Fruit fly (Drosophila melanogaster) whole organism, embryonic: ENCODE results near the gene QC.
A peak's percentile ranks its signal among the peaks of the same experiment; 100 is the strongest.

Source experiments
- CG11723 ChIP-seq: fragments of 200-800 bp; sonication (Bioruptor generic); optimal IDR thresholded peaks from 2 replicates; lab custom pipeline; 2017; ENCODE audit warnings: missing biosample characterization, mild to moderate bottlenecking, missing genetic modification characterization
- Myb ChIP-seq: fragments of 200-800 bp; sonication (Bioruptor generic); optimal IDR thresholded peaks from 2 replicates; lab custom pipeline; 2016; ENCODE audit warnings: missing biosample characterization, missing genetic modification characterization
- Sin3A ChIP-seq: fragments of >200 bp; optimal IDR thresholded peaks from 2 replicates; lab custom pipeline; 2018
- dpn ChIP-seq, 2 experiments: fragments of 200-800 bp; sonication (Bioruptor generic); optimal IDR thresholded peaks; 3 replicates each; lab custom pipeline; 2016; ENCODE audit warnings: missing biosample characterization in 2 of 2, missing genetic modification characterization in 2 of 2
- kni ChIP-seq: fragments of 200-800 bp; sonication (Bioruptor generic); optimal IDR thresholded peaks from 3 replicates; lab custom pipeline; 2017; ENCODE audit warnings: mild to moderate bottlenecking, missing biosample characterization, missing genetic modification reagents, missing genetic modification characterization
- tx ChIP-seq: fragments of 200-800 bp; sonication (Bioruptor generic); optimal IDR thresholded peaks from 2 replicates; lab custom pipeline; 2016; ENCODE audit warnings: missing biosample characterization, missing genetic modification characterization
- yki ChIP-seq: fragments of >200 bp; optimal IDR thresholded peaks from 3 replicates; lab custom pipeline; 2018

- TF ChIP-seq yki (lab: Kevin White, UChicago) (no peak), CG11723 (GFP tag; lab: Kevin White, UChicago) (peak; percentile 18), Sin3A (lab: Kevin White, UChicago) (no peak), Myb (GFP tag; lab: Kevin White, UChicago) (no peak), dpn (GFP tag; optimal IDR thresholded peaks at IDR 0.05; lab: Kevin White, UChicago) (no peak), kni (GFP tag; lab: Kevin White, UChicago) (no peak), tx (no peak)
These were observed 19.9 kb upstream of the QC start, which contains the start of gene CG32407 for dm6 chr3L:5922005-5922685.
